Worm (Caenorhabditis elegans) whole organism, late embryonic: ENCODE measurements around the gene col-183.
A peak's percentile ranks its signal among the peaks of the same experiment; 100 is the strongest.

Experiments used
- C08G9.2 ChIP-seq: sonication (generic microtip); optimal IDR thresholded peaks from 2 replicates; lab custom pipeline; 2016; ENCODE audit warnings: mild to moderate bottlenecking, missing genetic modification characterization, moderate library complexity, missing compliant biosample characterization
- C38D4.7 ChIP-seq: fragments of 200-800 bp; sonication (Bioruptor generic); optimal IDR thresholded peaks from 2 replicates; lab custom pipeline; 2018; ENCODE audit warnings: mild to moderate bottlenecking, missing genetic modification characterization, moderate library complexity, missing compliant biosample characterization
- F13H6.1 ChIP-seq: sonication (generic microtip); optimal IDR thresholded peaks from 2 replicates; lab custom pipeline; 2016; ENCODE audit warnings: missing genetic modification characterization, missing compliant biosample characterization
- T23F11.4 ChIP-seq: fragments of 200-800 bp; sonication (Bioruptor generic); optimal IDR thresholded peaks from 2 replicates; lab custom pipeline; 2018; ENCODE audit warnings: mild to moderate bottlenecking, missing genetic modification characterization, missing compliant biosample characterization
- Y22D7AL.16 ChIP-seq: sonication (generic microtip); optimal IDR thresholded peaks from 2 replicates; lab custom pipeline; 2016; ENCODE audit warnings: missing genetic modification characterization, missing compliant biosample characterization
- ahr-1 ChIP-seq: sonication (generic microtip); optimal IDR thresholded peaks from 2 replicates; lab custom pipeline; 2016; ENCODE audit warnings: missing genetic modification characterization, missing compliant biosample characterization
- ceh-14 ChIP-seq: sonication (generic microtip); optimal IDR thresholded peaks from 2 replicates; lab custom pipeline; 2016; ENCODE audit warnings: missing genotype, missing genetic modification characterization, missing compliant biosample characterization
- ceh-18 ChIP-seq: sonication (generic microtip); optimal IDR thresholded peaks from 2 replicates; lab custom pipeline; 2016; ENCODE audit warnings: missing genetic modification characterization, missing compliant biosample characterization
- ceh-19 ChIP-seq: fragments of 200-800 bp; sonication (Bioruptor generic); optimal IDR thresholded peaks from 2 replicates; lab custom pipeline; 2018; ENCODE audit warnings: mild to moderate bottlenecking, missing genetic modification characterization, missing compliant biosample characterization
- ceh-2 ChIP-seq: sonication (generic microtip); optimal IDR thresholded peaks from 2 replicates; lab custom pipeline; 2016; ENCODE audit warnings: missing genotype, missing genetic modification characterization, missing compliant biosample characterization
- ceh-30 ChIP-seq: fragments of 150-350 bp; optimal IDR thresholded peaks from 2 replicates; lab custom pipeline; 2014; ENCODE audit warnings: missing biosample characterization, missing genetic modification characterization
- ceh-31 ChIP-seq: sonication (generic microtip); optimal IDR thresholded peaks from 2 replicates; lab custom pipeline; 2016; ENCODE audit warnings: missing genetic modification characterization, missing compliant biosample characterization
- che-1 ChIP-seq: sonication (generic microtip); optimal IDR thresholded peaks from 2 replicates; lab custom pipeline; 2016; ENCODE audit warnings: mild to moderate bottlenecking, missing genetic modification characterization, missing compliant biosample characterization
- dmd-4 ChIP-seq: sonication (generic microtip); optimal IDR thresholded peaks from 2 replicates; lab custom pipeline; 2016; ENCODE audit warnings: borderline replicate concordance, missing genetic modification characterization, missing compliant biosample characterization
- dve-1 ChIP-seq: sonication (generic microtip); optimal IDR thresholded peaks from 2 replicates; lab custom pipeline; 2017; ENCODE audit warnings: antibody characterized with exemption, mild to moderate bottlenecking, missing genetic modification characterization, missing compliant biosample characterization
- elt-4 ChIP-seq: sonication (generic microtip); optimal IDR thresholded peaks from 2 replicates; lab custom pipeline; 2016; ENCODE audit warnings: missing genetic modification characterization, missing compliant biosample characterization
- ets-4 ChIP-seq: sonication (generic microtip); optimal IDR thresholded peaks from 2 replicates; lab custom pipeline; 2016; ENCODE audit warnings: missing genetic modification characterization, missing compliant biosample characterization
- eyg-1 ChIP-seq: sonication (generic microtip); optimal IDR thresholded peaks from 2 replicates; lab custom pipeline; 2016; ENCODE audit warnings: missing genotype, missing genetic modification characterization, missing compliant biosample characterization
- fax-1 ChIP-seq: sonication (generic microtip); optimal IDR thresholded peaks from 2 replicates; lab custom pipeline; 2016; ENCODE audit warnings: missing genotype, missing genetic modification characterization, missing compliant biosample characterization
- fkh-10 ChIP-seq: fragments of 150-350 bp; optimal IDR thresholded peaks from 2 replicates; lab custom pipeline; 2014; ENCODE audit warnings: missing biosample characterization, missing genetic modification reagents, missing genetic modification characterization
- hlh-13 ChIP-seq: fragments of 200-800 bp; sonication (Bioruptor generic); optimal IDR thresholded peaks from 2 replicates; lab custom pipeline; 2018; ENCODE audit warnings: mild to moderate bottlenecking, missing genetic modification characterization, missing compliant biosample characterization
- hlh-15 ChIP-seq: sonication (generic microtip); optimal IDR thresholded peaks from 2 replicates; lab custom pipeline; 2016; ENCODE audit warnings: missing genetic modification characterization, missing compliant biosample characterization
- hlh-6 ChIP-seq: sonication (generic microtip); optimal IDR thresholded peaks from 2 replicates; lab custom pipeline; 2016; ENCODE audit warnings: missing genotype, missing genetic modification characterization, missing compliant biosample characterization
- lim-6 ChIP-seq: sonication (generic microtip); optimal IDR thresholded peaks from 2 replicates; lab custom pipeline; 2016; ENCODE audit warnings: missing genetic modification characterization, missing compliant biosample characterization
- mec-3 ChIP-seq: sonication (generic microtip); optimal IDR thresholded peaks from 2 replicates; lab custom pipeline; 2016; ENCODE audit warnings: borderline replicate concordance, missing genetic modification characterization, missing compliant biosample characterization
- nfya-1 ChIP-seq: sonication (generic microtip); optimal IDR thresholded peaks from 2 replicates; lab custom pipeline; 2017; ENCODE audit warnings: missing genetic modification characterization, mild to moderate bottlenecking, missing compliant biosample characterization, antibody characterized with exemption, moderate library complexity
- nhr-11 ChIP-seq: fragments of 150-350 bp; optimal IDR thresholded peaks from 2 replicates; lab custom pipeline; 2014; ENCODE audit warnings: missing biosample characterization, missing genetic modification characterization
- pat-9 ChIP-seq: fragments of 200-800 bp; sonication (Bioruptor generic); optimal IDR thresholded peaks from 2 replicates; lab custom pipeline; 2018; ENCODE audit warnings: mild to moderate bottlenecking, missing genetic modification characterization, moderate library complexity, missing compliant biosample characterization
- pha-4 ChIP-seq: fragments of 150-350 bp; optimal IDR thresholded peaks from 2 replicates; lab custom pipeline; 2018; ENCODE audit warnings: missing biosample characterization, missing genetic modification reagents, missing genetic modification characterization
- pqm-1 ChIP-seq: sonication (generic microtip); optimal IDR thresholded peaks from 2 replicates; lab custom pipeline; 2016; ENCODE audit warnings: missing genetic modification characterization, missing compliant biosample characterization
- pros-1 ChIP-seq: fragments of 150-350 bp; optimal IDR thresholded peaks from 2 replicates; lab custom pipeline; 2014; ENCODE audit warnings: missing biosample characterization, missing genetic modification reagents, missing genetic modification characterization
- ref-2 ChIP-seq: sonication (generic microtip); optimal IDR thresholded peaks from 2 replicates; lab custom pipeline; 2016; ENCODE audit warnings: missing genetic modification characterization, missing compliant biosample characterization
- rnt-1 ChIP-seq: sonication (generic microtip); optimal IDR thresholded peaks from 2 replicates; lab custom pipeline; 2016; ENCODE audit warnings: missing genetic modification characterization, missing compliant biosample characterization
- sox-4 ChIP-seq: sonication (generic microtip); optimal IDR thresholded peaks from 2 replicates; lab custom pipeline; 2017; ENCODE audit warnings: mild to moderate bottlenecking, missing genetic modification characterization, inconsistent platforms, missing compliant biosample characterization
- syd-9 ChIP-seq: sonication (generic microtip); optimal IDR thresholded peaks from 2 replicates; lab custom pipeline; 2016; ENCODE audit warnings: mild to moderate bottlenecking, missing genetic modification characterization, moderate library complexity, missing compliant biosample characterization
- tbx-2 ChIP-seq: sonication (generic microtip); optimal IDR thresholded peaks from 2 replicates; lab custom pipeline; 2016; ENCODE audit warnings: missing genetic modification characterization, missing compliant biosample characterization
- tbx-7 ChIP-seq: sonication (generic microtip); optimal IDR thresholded peaks from 2 replicates; lab custom pipeline; 2016; ENCODE audit warnings: missing genotype, missing genetic modification characterization, missing compliant biosample characterization
- ttx-3 ChIP-seq: sonication (generic microtip); optimal IDR thresholded peaks from 2 replicates; lab custom pipeline; 2016; ENCODE audit warnings: missing genetic modification reagents, missing genetic modification characterization, missing compliant biosample characterization
- unc-42 ChIP-seq: sonication (generic microtip); optimal IDR thresholded peaks from 2 replicates; lab custom pipeline; 2016; ENCODE audit warnings: missing genotype, missing genetic modification characterization, missing compliant biosample characterization
- unc-55 ChIP-seq: sonication (generic microtip); optimal IDR thresholded peaks from 2 replicates; lab custom pipeline; 2017; ENCODE audit warnings: missing biosample characterization, missing genetic modification reagents, missing genetic modification characterization
- zip-5 ChIP-seq: sonication (generic microtip); optimal IDR thresholded peaks from 2 replicates; lab custom pipeline; 2016; ENCODE audit warnings: missing genetic modification characterization, missing compliant biosample characterization

Gene col-183

ce11 chrX:13511796-13512195, 44.2 kb upstream of the col-183 start (continued):
- TF ChIP-seq hlh-13 (GFP tag; lab: Kevin White, UChicago) (peak; percentile 42), nhr-11 (tag; lab: Kevin White, UChicago) (no peak), dmd-4 (tag; lab: Kevin White, UChicago) (no peak), rnt-1 (peak; percentile 57), T23F11.4 (peak; percentile 77), ahr-1 (tag; lab: Kevin White, UChicago) (peak; percentile 54), ceh-18 (tag; lab: Kevin White, UChicago) (peak; percentile 27), nfya-1 (peak; percentile 63), eyg-1 (peak; percentile 44), elt-4 (tag; lab: Kevin White, UChicago) (no peak), fax-1 (tag; lab: Kevin White, UChicago) (peak; percentile 29), pqm-1 (tag; lab: Kevin White, UChicago) (no peak), dve-1 (peak; percentile 24), che-1 (tag; lab: Kevin White, UChicago) (peak; percentile 76), ref-2 (tag; lab: Kevin White, UChicago) (peak; percentile 74), syd-9 (tag; lab: Kevin White, UChicago) (peak; percentile 60), Y22D7AL.16 (tag; lab: Kevin White, UChicago) (peak; percentile 57), lim-6 (tag; lab: Kevin White, UChicago) (no peak), unc-55 (GFP tag; lab: Kevin White, UChicago) (no peak), unc-42 (tag; lab: Kevin White, UChicago) (peak; percentile 24), pha-4 (tag; lab: Kevin White, UChicago) (no peak), C38D4.7 (peak; percentile 79), F13H6.1 (tag; lab: Kevin White, UChicago) (peak; percentile 52), ceh-30 (tag; lab: Kevin White, UChicago) (peak; percentile 4), C08G9.2 (tag; lab: Kevin White, UChicago) (peak; percentile 67), sox-4 (tag; lab: Kevin White, UChicago) (peak; percentile 83), ceh-2 (peak; percentile 42), ets-4 (tag; lab: Kevin White, UChicago) (no peak), hlh-15 (tag; lab: Kevin White, UChicago) (peak; percentile 46), pat-9 (tag; lab: Kevin White, UChicago) (peak; percentile 64), tbx-2 (peak; percentile 70), ttx-3 (peak; percentile 68), pros-1 (tag; lab: Kevin White, UChicago) (no peak), mec-3 (tag; lab: Kevin White, UChicago) (no peak), ceh-19 (GFP tag; lab: Kevin White, UChicago) (peak; percentile 72)
- TF ChIP-seq, all 69 proteins: peak for 53

- TF ChIP-seq dve-1 = no peak
- TF ChIP-seq pha-4 (tag; lab: Kevin White, UChicago) = no peak
- TF ChIP-seq ttx-3 = no peak
- TF ChIP-seq pros-1 (tag; lab: Kevin White, UChicago) = no peak
- no peak for TF ChIP-seq ceh-14
- no peak for TF ChIP-seq fkh-10 (GFP tag; lab: Kevin White, UChicago)
- TF ChIP-seq tbx-7 (tag; lab: Kevin White, UChicago) = no peak
- TF ChIP-seq ceh-31 = no peak
- TF ChIP-seq mec-3 (tag; lab: Kevin White, UChicago) = no peak
- TF ChIP-seq hlh-15 (tag; lab: Kevin White, UChicago) = no peak
Observed at ce11 chrX:13510997-13511396, 43.4 kb upstream of the col-183 start, which contains the start of gene col-185. col-185 (minus strand) TSS chrX:13511097.

ce11 chrX:13510234-13510837, 42.8 kb upstream of the col-183 start:
- peak; percentile 36 for TF ChIP-seq hlh-6 (tag; lab: Kevin White, UChicago)
- no peak for TF ChIP-seq rnt-1
- TF ChIP-seq zip-5 (tag; lab: Kevin White, UChicago) = no peak
- no peak for TF ChIP-seq nfya-1
- TF ChIP-seq dve-1 = no peak
